Fruit fly (Drosophila melanogaster) whole organism, adult: ENCODE results near the gene CG14984.
A peak's percentile ranks its signal among the peaks of the same experiment; 100 is the strongest.

Source experiments
- CG11617 ChIP-seq: fragments of 200-800 bp; sonication (Bioruptor generic); optimal IDR thresholded peaks from 2 replicates; lab custom pipeline; 2017; ENCODE audit warnings: mild to moderate bottlenecking, missing biosample characterization, missing genetic modification reagents, missing genetic modification characterization
- CG12768 ChIP-seq: fragments of 200-800 bp; sonication (Bioruptor generic); optimal IDR thresholded peaks from 2 replicates; lab custom pipeline; 2017; ENCODE audit warnings: missing biosample characterization, missing genetic modification characterization, mild to moderate bottlenecking, moderate library complexity, missing genetic modification reagents
- CG14711 ChIP-seq: fragments of 200-800 bp; sonication (Bioruptor generic); optimal IDR thresholded peaks from 2 replicates; lab custom pipeline; 2018; ENCODE audit warnings: missing biosample characterization, mild to moderate bottlenecking, missing genetic modification characterization, moderate library complexity
- CG1620 ChIP-seq: fragments of 200-800 bp; sonication (Bioruptor generic); optimal IDR thresholded peaks from 2 replicates; lab custom pipeline; 2016; ENCODE audit warnings: missing biosample characterization, missing genetic modification characterization
- CG33017 ChIP-seq: fragments of 200-800 bp; sonication (Bioruptor generic); optimal IDR thresholded peaks from 2 replicates; lab custom pipeline; 2018; ENCODE audit warnings: missing biosample characterization, mild to moderate bottlenecking, missing genetic modification characterization, moderate library complexity
- CG5204 ChIP-seq: fragments of 200-800 bp; sonication (Bioruptor generic); optimal IDR thresholded peaks from 2 replicates; lab custom pipeline; 2016; ENCODE audit warnings: missing biosample characterization, missing genetic modification characterization
- CG7045 ChIP-seq: fragments of 200-800 bp; sonication (Bioruptor generic); optimal IDR thresholded peaks from 2 replicates; lab custom pipeline; 2017; ENCODE audit warnings: missing biosample characterization, mild to moderate bottlenecking, missing genetic modification characterization
- CG7101 ChIP-seq: fragments of 200-800 bp; sonication (Bioruptor generic); optimal IDR thresholded peaks from 2 replicates; lab custom pipeline; 2018; ENCODE audit warnings: missing biosample characterization, mild to moderate bottlenecking, missing genetic modification characterization, moderate library complexity
- Clk ChIP-seq: fragments of 200-800 bp; sonication (Bioruptor generic); optimal IDR thresholded peaks from 2 replicates; lab custom pipeline; 2017; ENCODE audit warnings: missing biosample characterization, missing genetic modification characterization
- Crg-1 ChIP-seq: fragments of 200-800 bp; sonication (Bioruptor generic); optimal IDR thresholded peaks from 2 replicates; lab custom pipeline; 2016; ENCODE audit warnings: missing biosample characterization, missing genetic modification characterization
- Hr96 ChIP-seq: fragments of 200-800 bp; sonication (Bioruptor generic); optimal IDR thresholded peaks from 2 replicates; lab custom pipeline; 2016; ENCODE audit warnings: missing biosample characterization, missing genetic modification characterization
- Mnt ChIP-seq: fragments of 200-800 bp; sonication (Bioruptor generic); optimal IDR thresholded peaks from 2 replicates; lab custom pipeline; 2016; ENCODE audit warnings: missing biosample characterization, mild to moderate bottlenecking, missing genetic modification characterization
- bab1 ChIP-seq: fragments of 200-800 bp; sonication (Bioruptor generic); optimal IDR thresholded peaks from 3 replicates; lab custom pipeline; 2019; ENCODE audit warnings: missing biosample characterization, mild to moderate bottlenecking, missing genetic modification characterization, moderate library complexity
- cic ChIP-seq: fragments of 200-800 bp; sonication (Bioruptor generic); optimal IDR thresholded peaks from 2 replicates; lab custom pipeline; 2017; ENCODE audit warnings: missing biosample characterization, mild to moderate bottlenecking, missing genetic modification characterization, moderate library complexity
- cnc ChIP-seq, 2 experiments: fragments of >200 bp; optimal IDR thresholded peaks; 2 replicates each; lab custom pipeline; 2017
- kay ChIP-seq: fragments of 200-800 bp; sonication (Bioruptor generic); peaks from one replicate; lab custom pipeline; 2016; ENCODE audit warnings: missing biosample characterization, missing genetic modification characterization, borderline replicate concordance
- ovo ChIP-seq: fragments of 200-800 bp; sonication (Bioruptor generic); optimal IDR thresholded peaks from 2 replicates; lab custom pipeline; 2016; ENCODE audit warnings: missing biosample characterization, missing genetic modification characterization
- pad ChIP-seq: fragments of 200-800 bp; sonication (Bioruptor generic); optimal IDR thresholded peaks from 3 replicates; lab custom pipeline; 2017; ENCODE audit warnings: missing biosample characterization, missing genetic modification characterization, mild to moderate bottlenecking, moderate library complexity, missing genetic modification reagents
- tj ChIP-seq: fragments of 200-800 bp; sonication (Bioruptor generic); optimal IDR thresholded peaks from 3 replicates; lab custom pipeline; 2017; ENCODE audit warnings: missing biosample characterization, mild to moderate bottlenecking, missing genetic modification characterization, moderate library complexity
- toe ChIP-seq: fragments of 200-800 bp; sonication (Bioruptor generic); optimal IDR thresholded peaks from 2 replicates; lab custom pipeline; 2016; ENCODE audit warnings: missing biosample characterization, missing genetic modification characterization

CG14984 gene

dm6 chr3L:3931778-3932177, 20.6 kb downstream of the CG14984 start:
- peak; percentile 72 for TF ChIP-seq tj (GFP tag; lab: Kevin White, UChicago)
- TF ChIP-seq CG7101 (tag; lab: Kevin White, UChicago) = no peak

- no peak for TF ChIP-seq cnc (optimal IDR thresholded peaks at IDR 0.05; lab: Kevin White, UChicago)
These were observed 21.4 kb downstream of the CG14984 start for dm6 chr3L:3930930-3931329.

dm6 chr3L:3929968-3930767, 22.2 kb downstream of the CG14984 start:
- TF ChIP-seq CG1620 (GFP tag; lab: Kevin White, UChicago) (no peak), ovo (GFP tag; lab: Kevin White, UChicago) (no peak)

dm6 chr3L:3928943-3929785, 23.2 kb downstream of the CG14984 start:
- TF ChIP-seq cic (GFP tag; lab: Kevin White, UChicago) = peak; percentile 68
- no peak for TF ChIP-seq kay

dm6 chr3L:3928205-3928942, 24.0 kb downstream of the CG14984 start:
- TF ChIP-seq Crg-1 = peak; percentile 94
- TF ChIP-seq toe (GFP tag; lab: Kevin White, UChicago) = peak; percentile 92
- TF ChIP-seq CG7045 = peak; percentile 96
- TF ChIP-seq bab1 = peak; percentile 82
- TF ChIP-seq Hr96 (GFP tag; lab: Kevin White, UChicago) = peak; percentile 97
- peak; percentile 92 for TF ChIP-seq ovo (GFP tag; lab: Kevin White, UChicago)
- TF ChIP-seq CG14711 (tag; lab: Kevin White, UChicago) = peak; percentile 90
- TF ChIP-seq CG11617 (GFP tag; lab: Kevin White, UChicago) = peak; percentile 98
- TF ChIP-seq kay = peak; percentile 94
- TF ChIP-seq Clk (GFP tag; lab: Kevin White, UChicago) = peak; percentile 97
- peak; percentile 94 for TF ChIP-seq CG33017
- TF ChIP-seq CG7101 (tag; lab: Kevin White, UChicago) = peak; percentile 97
- TF ChIP-seq cic (GFP tag; lab: Kevin White, UChicago) = peak; percentile 94
- TF ChIP-seq CG5204 (GFP tag; lab: Kevin White, UChicago) = peak; percentile 96
- peak; percentile 99 for TF ChIP-seq tj (GFP tag; lab: Kevin White, UChicago)
- peak; percentile 95 for TF ChIP-seq CG1620 (GFP tag; lab: Kevin White, UChicago)
- peak; percentile 87 for TF ChIP-seq Mnt (GFP tag; lab: Kevin White, UChicago)
- TF ChIP-seq cnc (optimal IDR thresholded peaks at IDR 0.05; lab: Kevin White, UChicago) = no peak
- peak; percentile 98 for TF ChIP-seq CG12768 (GFP tag; lab: Kevin White, UChicago)
- peak; percentile 88 for TF ChIP-seq pad (GFP tag; lab: Kevin White, UChicago)

- TF ChIP-seq cic (GFP tag; lab: Kevin White, UChicago) (no peak), CG5204 (GFP tag; lab: Kevin White, UChicago) (no peak), cnc (optimal IDR thresholded peaks at IDR 0.05; lab: Kevin White, UChicago) (no peak), toe (GFP tag; lab: Kevin White, UChicago) (no peak), tj (GFP tag; lab: Kevin White, UChicago) (no peak), Mnt (GFP tag; lab: Kevin White, UChicago) (no peak), bab1 (no peak), Clk (GFP tag; lab: Kevin White, UChicago) (no peak), CG11617 (GFP tag; lab: Kevin White, UChicago) (no peak), Crg-1 (no peak), CG14711 (tag; lab: Kevin White, UChicago) (no peak), CG33017 (no peak), CG7101 (tag; lab: Kevin White, UChicago) (no peak), kay (no peak), ovo (GFP tag; lab: Kevin White, UChicago) (no peak), Hr96 (GFP tag; lab: Kevin White, UChicago) (no peak)
These were observed 24.9 kb downstream of the CG14984 start for dm6 chr3L:3927462-3927861.
